Worm (Caenorhabditis elegans) whole organism, L4/young adult: ENCODE results near the gene sre-27.
A peak's percentile ranks its signal among the peaks of the same experiment; 100 is the strongest.

Experiments used
- W03F9.2 ChIP-seq: fragments of 150-350 bp; optimal IDR thresholded peaks from 2 replicates; lab custom pipeline; 2014; ENCODE audit warnings: missing biosample characterization, missing genetic modification characterization
- dao-5 ChIP-seq: sonication (generic microtip); optimal IDR thresholded peaks from 2 replicates; lab custom pipeline; 2016; ENCODE audit warnings: missing genotype, missing genetic modification characterization, moderate library complexity, missing compliant biosample characterization
- him-1 ChIP-seq: sonication (generic microtip); optimal IDR thresholded peaks from 2 replicates; lab custom pipeline; 2016; ENCODE audit warnings: missing genotype, missing genetic modification reagents, missing genetic modification characterization, missing compliant biosample characterization

sre-27 gene

DNA sequence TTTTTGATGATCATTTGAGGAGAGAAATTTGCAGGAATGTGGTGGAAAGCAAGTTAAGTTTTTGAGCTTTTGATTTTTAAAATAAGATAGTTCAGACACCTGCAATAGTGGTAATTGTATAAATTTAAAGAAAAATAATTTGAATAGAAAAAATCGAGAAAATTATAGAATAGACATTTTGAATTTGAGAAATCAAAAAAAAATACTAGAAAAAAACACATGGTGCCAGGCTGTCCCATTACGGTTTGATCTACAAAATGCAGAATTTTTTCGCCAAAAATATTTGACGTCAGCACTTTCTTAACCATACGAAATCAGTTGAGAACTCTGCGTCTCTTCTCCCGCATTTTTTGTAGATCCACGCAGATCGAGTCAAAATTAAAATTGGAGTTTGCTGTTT lies at the start of gene sre-27:
Gene sre-27, minus strand, starts transcription at position 101 of the 400 bp plus-strand sequence.
- TF ChIP-seq dao-5 (tag; lab: Kevin White, UChicago) (no peak), him-1 (tag; lab: Kevin White, UChicago) (no peak), W03F9.2 (tag; lab: Kevin White, UChicago) (no peak)

DNA sequence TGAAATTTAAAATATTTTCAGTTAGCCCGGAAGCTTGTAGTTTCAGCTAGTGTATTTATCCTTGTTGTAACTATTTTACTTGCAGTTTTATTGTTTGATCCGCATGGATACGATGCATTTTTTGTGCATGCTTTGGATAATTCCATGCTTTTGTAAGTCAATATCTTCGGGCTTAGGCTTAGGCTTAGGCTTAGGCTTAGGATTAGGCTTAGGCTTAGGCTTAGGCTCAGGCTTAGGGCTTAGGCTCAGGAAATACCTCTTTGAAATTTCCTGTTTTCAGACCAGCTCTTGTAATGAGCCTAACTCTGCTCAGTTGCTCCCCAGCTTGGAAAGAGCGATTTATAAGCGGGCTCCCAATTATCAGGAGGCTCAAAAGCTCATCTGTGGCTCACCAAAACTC lies 49.6 kb upstream of the sre-27 start, which contains the start of gene srg-16:
Gene srg-16, plus strand, starts transcription at position 87 of the 400 bp plus-strand sequence.
- TF ChIP-seq dao-5 (tag; lab: Kevin White, UChicago) = no peak
- no peak for TF ChIP-seq W03F9.2 (tag; lab: Kevin White, UChicago)
- TF ChIP-seq him-1 (tag; lab: Kevin White, UChicago) = no peak

- no peak for TF ChIP-seq him-1 (tag; lab: Kevin White, UChicago)
- TF ChIP-seq W03F9.2 (tag; lab: Kevin White, UChicago) = no peak
- no peak for TF ChIP-seq dao-5 (tag; lab: Kevin White, UChicago)
These were observed 48.1 kb upstream of the sre-27 start, which contains the start of gene sre-37 for ce11 chrII:12465557-12465956. sre-37 (plus strand) TSS chrII:12465857.

DNA sequence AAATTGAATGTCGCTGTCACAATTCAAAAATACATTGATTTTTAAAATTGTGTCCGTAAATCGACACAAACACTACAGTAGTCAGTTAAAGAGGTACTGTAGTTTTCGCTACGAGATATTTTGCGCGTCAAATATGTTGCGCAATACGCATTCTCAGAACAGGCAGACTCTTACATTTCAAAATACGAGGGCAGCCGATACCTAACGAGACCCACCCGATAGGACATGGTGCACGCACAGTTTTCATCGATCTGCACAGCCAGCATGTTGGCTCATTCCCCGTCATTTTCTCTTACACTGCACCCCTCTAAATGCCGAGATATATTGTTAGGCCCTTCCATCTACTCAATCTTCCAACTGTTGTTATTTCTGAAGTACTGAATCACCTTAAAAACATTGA lies 44.8 kb upstream of the sre-27 start, which contains the start of gene F15A4.2:
Gene F15A4.2, plus strand, starts transcription at position 301 of the 400 bp plus-strand sequence.
- no peak for TF ChIP-seq dao-5 (tag; lab: Kevin White, UChicago)
- no peak for TF ChIP-seq W03F9.2 (tag; lab: Kevin White, UChicago)
- TF ChIP-seq him-1 (tag; lab: Kevin White, UChicago) = no peak

DNA sequence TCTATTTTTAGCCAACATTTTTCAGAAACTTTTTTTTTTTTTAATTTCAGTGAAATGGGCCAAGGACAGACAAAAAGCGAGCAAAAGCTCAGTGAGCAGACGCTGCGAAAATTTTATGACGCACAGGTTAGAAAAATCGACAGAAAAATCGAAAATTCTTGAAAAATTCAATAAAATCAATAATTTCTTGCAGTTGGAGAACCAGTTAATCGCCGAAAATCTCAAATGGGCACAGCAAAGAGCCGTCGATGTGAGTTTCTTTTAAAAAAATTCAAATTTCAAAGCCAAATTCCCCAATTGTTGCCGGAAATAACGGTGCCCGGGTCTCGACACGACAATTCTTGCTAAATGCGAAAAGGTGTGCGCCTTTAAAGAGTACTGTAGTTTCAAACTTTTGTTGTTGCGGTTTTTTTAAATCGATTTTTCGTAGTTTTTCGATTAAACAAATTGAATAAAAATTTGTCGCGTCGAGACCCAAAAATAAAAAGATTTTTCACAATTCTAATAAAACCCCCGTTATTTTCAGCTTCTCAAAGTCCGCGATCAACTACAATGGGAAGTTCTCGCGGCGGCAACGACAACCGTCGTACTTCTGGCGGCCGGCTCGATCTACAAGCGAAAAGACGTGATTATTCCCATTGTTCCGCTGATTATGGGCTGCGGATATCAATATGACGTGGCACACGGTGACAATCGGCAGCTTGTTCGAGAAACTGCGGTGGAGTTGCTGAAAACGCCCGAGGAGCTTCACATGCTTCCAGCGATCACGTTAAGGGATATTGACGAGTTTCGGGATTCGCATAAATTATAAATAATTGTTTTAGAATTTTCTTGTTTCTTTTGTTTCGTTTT lies 43.4 kb upstream of the sre-27 start, which contains the start of gene tag-280:
Gene tag-280, plus strand, starts transcription at position 51 of the 852 bp plus-strand sequence.
- TF ChIP-seq W03F9.2 (tag; lab: Kevin White, UChicago) = no peak
- TF ChIP-seq him-1 (tag; lab: Kevin White, UChicago) = no peak
- no peak for TF ChIP-seq dao-5 (tag; lab: Kevin White, UChicago)

DNA sequence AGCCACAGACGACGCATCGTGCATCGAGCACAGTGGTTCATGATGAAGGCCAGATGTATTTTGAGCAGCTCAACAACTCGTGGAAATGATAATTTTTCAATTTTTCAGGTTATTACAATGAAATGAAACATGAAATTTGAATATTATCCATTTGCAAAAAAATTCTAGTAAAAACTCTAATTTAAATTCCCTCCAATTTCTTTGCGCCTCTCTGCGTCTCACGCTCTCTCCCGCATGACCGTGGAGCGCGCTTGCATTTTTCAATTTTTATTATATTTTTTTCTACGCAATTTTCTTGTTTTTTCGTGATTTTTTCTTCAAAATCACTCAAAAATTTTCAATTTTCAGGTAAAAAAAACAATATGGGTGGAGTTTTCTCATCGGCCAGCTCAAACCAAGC lies 42.0 kb upstream of the sre-27 start, which contains the start of gene tag-281:
Gene tag-281, plus strand, starts transcription at position 340 of the 400 bp plus-strand sequence.
- TF ChIP-seq W03F9.2 (tag; lab: Kevin White, UChicago) (peak; percentile 72), dao-5 (tag; lab: Kevin White, UChicago) (no peak), him-1 (tag; lab: Kevin White, UChicago) (no peak)

ce11 chrII:12457275-12457674 lies 39.9 kb upstream of the sre-27 start, which contains the start of gene sre-38:
sre-38 (plus strand) TSS chrII:12457575.
- TF ChIP-seq him-1 (tag; lab: Kevin White, UChicago) (no peak), W03F9.2 (tag; lab: Kevin White, UChicago) (no peak), dao-5 (tag; lab: Kevin White, UChicago) (no peak)

DNA sequence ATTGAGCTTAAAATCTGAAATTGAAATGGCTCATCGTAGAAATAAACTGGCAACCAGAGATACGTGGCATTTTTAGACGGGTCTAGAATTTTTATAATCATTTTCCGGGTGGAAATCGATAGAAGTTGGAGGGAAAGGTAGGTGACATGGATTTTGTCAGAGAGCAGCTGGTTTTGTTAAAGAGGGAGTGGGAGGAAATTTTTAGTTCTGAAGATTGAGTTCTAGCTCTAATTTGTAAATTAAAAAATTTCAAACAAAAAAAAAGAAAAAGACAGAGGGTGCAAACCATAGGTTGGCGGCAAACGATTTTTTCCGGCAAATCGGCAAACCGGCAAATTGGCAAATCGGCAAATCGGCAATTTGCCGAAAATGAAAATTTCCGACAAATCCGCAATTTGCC lies 39.2 kb upstream of the sre-27 start, which contains the start of gene sre-32:
Gene sre-32, minus strand, starts transcription at position 101 of the 400 bp plus-strand sequence.
- TF ChIP-seq dao-5 (tag; lab: Kevin White, UChicago) (no peak), him-1 (tag; lab: Kevin White, UChicago) (no peak), W03F9.2 (tag; lab: Kevin White, UChicago) (no peak)

ce11 chrII:12452754-12453352 lies 35.4 kb upstream of the sre-27 start, which contains the start of the genes sre-35 and sre-33:
sre-35 (minus strand) TSS chrII:12452854.
sre-33 (plus strand) TSS chrII:12453302.
- TF ChIP-seq him-1 (tag; lab: Kevin White, UChicago) (no peak), dao-5 (tag; lab: Kevin White, UChicago) (no peak), W03F9.2 (tag; lab: Kevin White, UChicago) (no peak)

ce11 chrII:12449849-12450248 lies 32.4 kb upstream of the sre-27 start, which contains the start of gene sre-34:
sre-34 (plus strand) TSS chrII:12450149.
- TF ChIP-seq dao-5 (tag; lab: Kevin White, UChicago) (no peak), W03F9.2 (tag; lab: Kevin White, UChicago) (no peak), him-1 (tag; lab: Kevin White, UChicago) (no peak)

DNA sequence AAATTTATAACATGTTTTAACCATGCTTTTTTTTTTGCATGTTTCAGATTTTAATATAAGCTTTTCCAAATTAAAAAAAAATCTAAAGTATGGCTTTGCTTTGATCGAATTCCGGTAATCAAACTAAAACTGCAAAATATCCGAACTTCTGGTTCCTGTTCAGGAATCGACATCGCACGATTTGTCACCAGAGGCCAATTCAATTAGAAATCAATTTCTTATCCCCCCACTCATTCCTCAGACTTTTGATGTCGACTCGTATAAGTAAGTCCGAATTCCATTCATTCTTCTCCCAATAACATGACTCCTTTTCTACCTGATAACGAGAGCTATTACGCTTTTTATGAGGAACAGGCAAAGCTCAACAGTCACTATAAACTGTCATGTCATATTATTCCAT lies 30.8 kb upstream of the sre-27 start, which contains the start of gene srh-27:
Gene srh-27, plus strand, starts transcription at position 301 of the 400 bp plus-strand sequence.
- TF ChIP-seq him-1 (tag; lab: Kevin White, UChicago) = no peak
- no peak for TF ChIP-seq W03F9.2 (tag; lab: Kevin White, UChicago)
- TF ChIP-seq dao-5 (tag; lab: Kevin White, UChicago) = no peak

DNA sequence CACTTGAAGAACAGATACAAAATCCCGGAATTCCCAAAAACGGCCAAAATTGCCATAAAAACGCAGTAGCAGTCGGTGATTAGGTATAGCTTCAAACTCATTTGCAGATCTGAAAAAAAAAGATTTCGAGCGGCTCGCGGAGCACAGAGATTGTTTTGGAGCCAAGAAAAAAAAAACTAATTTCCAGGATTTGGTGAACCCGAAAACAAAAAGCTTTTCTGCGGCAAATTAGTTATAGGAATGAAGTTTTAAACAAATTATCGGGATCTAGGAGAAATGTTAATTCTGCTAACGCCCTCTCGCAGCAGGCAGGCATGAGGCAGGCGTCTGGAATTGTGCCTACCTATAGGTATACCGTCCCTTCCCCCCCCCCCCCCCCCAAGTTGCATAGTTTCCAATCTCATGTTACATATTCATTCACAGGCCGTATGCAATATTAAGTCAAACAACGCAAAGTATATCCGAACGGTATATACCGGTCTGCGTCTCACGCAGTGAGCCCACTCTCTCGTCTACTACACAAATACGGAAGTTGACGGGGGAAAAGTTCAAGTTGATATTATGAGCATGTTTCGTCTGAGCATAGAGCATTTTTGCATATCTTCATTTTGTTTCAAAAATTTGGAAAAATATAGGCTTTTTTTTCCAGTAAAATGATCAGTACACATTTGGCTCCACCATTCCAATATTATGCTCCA lies 27.4 kb upstream of the sre-27 start, which contains the start of the genes W05H5.1 and pitr-6:
Gene W05H5.1, minus strand, starts transcription at position 101 of the 698 bp plus-strand sequence.
Gene pitr-6, plus strand, starts transcription at position 648 of the 698 bp plus-strand sequence.
- TF ChIP-seq him-1 (tag; lab: Kevin White, UChicago) (no peak), W03F9.2 (tag; lab: Kevin White, UChicago) (no peak), dao-5 (tag; lab: Kevin White, UChicago) (no peak)
